Worm (Caenorhabditis elegans): ENCODE results near the gene acy-3.

DNA sequence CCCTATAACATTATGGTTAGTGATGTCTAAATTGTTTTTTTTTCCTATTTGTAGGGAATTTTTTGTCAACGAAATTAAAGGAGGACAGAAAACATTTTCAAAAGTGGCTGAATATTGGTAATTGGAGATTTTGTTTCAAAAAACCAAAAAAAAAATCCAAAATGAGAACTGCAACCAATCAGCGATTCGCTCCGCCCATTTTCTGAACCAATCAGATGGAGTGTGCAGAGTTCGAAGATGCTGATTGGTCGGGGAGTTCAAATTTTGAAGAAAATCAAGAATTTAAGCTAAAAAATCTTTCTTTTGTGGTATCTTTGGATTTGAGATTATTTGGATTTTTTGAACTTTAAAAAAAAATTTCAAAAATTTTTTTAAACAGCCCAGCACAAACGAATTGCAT lies 12.1 kb upstream of the acy-3 start:
- TF ChIP-seq nhr-42 (GFP tag; IDR thresholded peaks at IDR 0.05) (no peak), snpc-4 (tag; optimal IDR thresholded peaks at IDR 0.05) (no peak), nhr-237 (tag; optimal IDR thresholded peaks at IDR 0.05) (no peak)

Measured in whole organism, L4 larva.